Worm (Caenorhabditis elegans) whole organism, young adult: ENCODE data around the gene npr-4.

Experiments
- F57C9.4 ChIP-seq: sonication (generic microtip); optimal IDR thresholded peaks from 2 replicates; lab custom pipeline; 2017; ENCODE audit warnings: mild to moderate bottlenecking, missing genetic modification characterization, missing compliant biosample characterization
- K11D2.4 ChIP-seq: fragments of 200-800 bp; sonication (Bioruptor generic); IDR thresholded peaks from 2 replicates; pipeline ENCODE4 v1.3.6; 2022; ENCODE audit warnings: missing genetic modification reagents, missing genetic modification characterization, missing compliant biosample characterization
- attf-6 ChIP-seq: fragments of 200-800 bp; sonication (Bioruptor generic); IDR thresholded peaks from 2 replicates; pipeline ENCODE4 v1.3.6; 2022; ENCODE audit warnings: missing genetic modification reagents, missing genetic modification characterization, missing compliant biosample characterization
- lin-40 ChIP-seq: sonication (generic microtip); optimal IDR thresholded peaks from 2 replicates; lab custom pipeline; 2016; ENCODE audit warnings: missing genetic modification characterization, mild to moderate bottlenecking, missing compliant biosample characterization, missing genotype, missing genetic modification reagents
- nfyb-1 ChIP-seq: fragments of 200-800 bp; sonication (Bioruptor generic); IDR thresholded peaks from 2 replicates; pipeline ENCODE4 v1.3.6; 2022; ENCODE audit warnings: missing genetic modification reagents, missing genetic modification characterization, missing compliant biosample characterization

npr-4 gene

DNA sequence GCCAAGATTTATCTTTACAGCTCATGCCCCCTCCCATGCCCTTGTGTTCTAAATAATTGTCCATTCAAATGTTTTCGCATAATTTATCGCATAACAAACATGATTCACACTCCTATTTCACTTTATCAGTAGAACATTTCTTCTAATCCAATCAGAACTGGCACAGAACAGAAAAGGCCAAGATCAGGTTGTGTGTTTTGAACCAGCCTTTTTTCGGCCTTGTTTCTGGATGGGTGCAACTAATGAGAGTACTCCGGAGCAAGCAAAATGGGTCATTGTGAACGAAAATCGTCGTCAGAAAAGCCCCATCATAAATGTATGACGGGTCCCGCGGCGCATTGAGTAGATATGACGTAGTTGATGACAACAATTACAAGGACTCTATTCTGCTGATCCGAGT, 60.3 kb downstream of the npr-4 start:
- TF ChIP-seq nfyb-1 (no peak), F57C9.4 (tag; lab: Kevin White, UChicago) (no peak), attf-6 (GFP tag; lab: Robert Waterston, UW) (no peak), lin-40 (no peak), K11D2.4 (GFP tag; lab: Robert Waterston, UW) (no peak)
- TF ChIP-seq, all 124 proteins: peak for 0
